Worm (Caenorhabditis elegans): ENCODE measurements around the gene str-115.

str-115 gene

DNA sequence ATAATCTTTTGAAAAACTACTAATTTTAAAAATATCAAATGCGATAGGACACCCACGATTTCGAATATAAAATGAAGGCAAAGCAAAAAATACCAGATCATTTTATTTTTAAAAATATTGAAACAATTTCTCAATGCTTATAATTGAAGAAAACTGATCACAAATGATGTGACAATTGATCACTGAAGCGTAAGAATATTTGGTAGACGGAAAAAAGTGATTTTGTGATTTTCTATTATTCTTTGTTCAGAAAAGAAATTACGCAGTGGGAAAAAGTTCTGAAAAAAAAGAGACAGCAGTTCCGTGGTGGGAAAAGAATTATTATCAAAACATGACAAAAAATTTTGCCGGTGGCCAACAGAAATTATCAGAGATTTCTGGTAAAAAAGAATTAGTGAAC is 29.7 kb downstream of the str-115 start, which contains the start of gene T03F7.5:
Gene T03F7.5 (minus strand): TSS at position 101 of the 400 bp plus-strand sequence.
- no peak for TF ChIP-seq nfya-1 (tag; optimal IDR thresholded peaks at IDR 0.05)
- no peak for TF ChIP-seq K09A11.1 (tag; optimal IDR thresholded peaks at IDR 0.05; ENCODE audit: insufficient read depth)
- TF ChIP-seq elt-4 (tag; optimal IDR thresholded peaks at IDR 0.05): no peak
- TF ChIP-seq ceh-2 (tag; optimal IDR thresholded peaks at IDR 0.05): no peak
- no peak for TF ChIP-seq pros-1 (tag; optimal IDR thresholded peaks at IDR 0.05)
- no peak for TF ChIP-seq lim-6 (tag; optimal IDR thresholded peaks at IDR 0.05)
- TF ChIP-seq fkh-6 (tag; optimal IDR thresholded peaks at IDR 0.05): no peak
- no peak for TF ChIP-seq pha-4 (tag; optimal IDR thresholded peaks at IDR 0.05)
- TF ChIP-seq ref-2 (tag; optimal IDR thresholded peaks at IDR 0.05): no peak
- TF ChIP-seq ceh-24 (tag; optimal IDR thresholded peaks at IDR 0.05): no peak
- no peak for TF ChIP-seq ceh-19 (GFP tag; optimal IDR thresholded peaks at IDR 0.05)
- TF ChIP-seq elt-2 (tag; optimal IDR thresholded peaks at IDR 0.05): no peak
- TF ChIP-seq hlh-15 (tag; optimal IDR thresholded peaks at IDR 0.05): no peak
- no peak for TF ChIP-seq hlh-30 (tag; optimal IDR thresholded peaks at IDR 0.05; ENCODE audit: insufficient read depth)

DNA sequence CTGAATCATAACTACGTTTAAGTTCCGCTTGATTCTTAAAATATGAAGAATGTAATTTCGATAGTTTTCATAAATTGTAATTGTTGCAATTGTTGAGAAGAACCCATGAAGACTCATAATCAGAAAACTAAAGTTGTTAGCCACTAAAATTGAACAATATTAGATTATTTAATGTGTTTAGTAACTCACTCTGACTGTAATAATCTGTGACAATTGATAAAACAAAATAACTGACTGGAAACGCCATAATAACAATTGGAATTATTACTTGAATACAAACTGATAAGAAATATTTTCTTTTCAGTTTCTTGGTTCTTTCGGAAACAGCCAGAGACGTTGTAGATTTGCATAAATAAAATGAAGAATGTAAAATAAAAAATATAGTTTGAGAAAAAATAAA is 30.5 kb downstream of the str-115 start:
- TF ChIP-seq ceh-31 (tag; optimal IDR thresholded peaks at IDR 0.05): no peak
- no peak for TF ChIP-seq ceh-6 (GFP tag; optimal IDR thresholded peaks at IDR 0.05)
- TF ChIP-seq ceh-45 (GFP tag; IDR thresholded peaks at IDR 0.05): no peak
- no peak for TF ChIP-seq hlh-13 (GFP tag; optimal IDR thresholded peaks at IDR 0.05)
- TF ChIP-seq mec-3 (tag; optimal IDR thresholded peaks at IDR 0.05; ENCODE audit: borderline replicate concordance): no peak
- no peak for TF ChIP-seq pros-1 (tag; optimal IDR thresholded peaks at IDR 0.05)
- no peak for TF ChIP-seq syd-9 (tag; optimal IDR thresholded peaks at IDR 0.05)
- no peak for TF ChIP-seq gmeb-2 (tag; optimal IDR thresholded peaks at IDR 0.05)
- TF ChIP-seq C38D4.7 (GFP tag; optimal IDR thresholded peaks at IDR 0.05): no peak
- no peak for TF ChIP-seq sox-2 (GFP tag; IDR thresholded peaks at IDR 0.05)
- TF ChIP-seq pqm-1 (tag; optimal IDR thresholded peaks at IDR 0.05): no peak
- no peak for TF ChIP-seq hlh-15 (tag; optimal IDR thresholded peaks at IDR 0.05)
- TF ChIP-seq ceh-14 (tag; optimal IDR thresholded peaks at IDR 0.05): no peak
- no peak for TF ChIP-seq ttx-3 (tag; optimal IDR thresholded peaks at IDR 0.05)
- TF ChIP-seq nfya-1 (tag; optimal IDR thresholded peaks at IDR 0.05): no peak
- no peak for TF ChIP-seq elt-4 (tag; optimal IDR thresholded peaks at IDR 0.05)

DNA sequence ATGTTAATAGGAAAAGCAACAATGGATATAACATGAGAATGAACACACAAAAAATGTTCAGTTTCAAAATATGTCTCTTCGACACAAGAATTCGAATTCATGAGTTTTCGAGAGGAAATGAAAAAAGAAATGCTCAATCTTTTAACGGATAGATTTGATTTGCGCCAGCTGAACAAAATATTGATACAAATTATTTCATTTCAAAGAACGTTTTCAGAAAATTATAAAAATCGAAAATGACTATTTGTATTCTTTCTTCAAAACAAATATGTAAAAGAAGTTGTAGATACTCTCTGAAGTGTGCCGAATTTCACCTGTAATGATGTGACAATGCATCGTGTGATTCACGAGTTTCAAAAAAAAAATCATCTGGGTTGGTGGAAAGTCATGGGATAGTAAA is 31.6 kb downstream of the str-115 start, which contains the start of gene srh-47:
Gene srh-47 (minus strand): TSS at position 101 of the 400 bp plus-strand sequence.
- no peak for TF ChIP-seq gmeb-2 (tag; optimal IDR thresholded peaks at IDR 0.05)

DNA sequence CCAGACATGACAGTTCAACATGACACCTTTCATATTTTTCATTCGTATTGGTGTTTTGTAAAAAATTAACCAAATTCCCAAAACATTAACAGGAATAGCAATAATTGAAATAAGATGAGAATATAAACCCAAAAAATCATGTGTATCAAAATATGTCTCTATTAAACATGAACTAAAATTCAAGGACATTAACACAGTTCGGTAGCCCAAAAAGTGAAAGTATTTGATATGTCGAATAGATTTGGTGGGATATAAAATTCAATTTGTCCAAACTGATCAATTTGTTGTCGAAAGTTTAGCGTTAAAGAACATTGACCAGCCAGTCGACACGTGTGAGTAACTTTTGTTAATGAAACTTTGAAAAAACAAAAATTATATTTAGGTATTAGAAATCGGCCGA is 33.8 kb downstream of the str-115 start, which contains the start of gene srh-46:
Gene srh-46 (minus strand): TSS at position 189 of the 400 bp plus-strand sequence.
- TF ChIP-seq hlh-13 (GFP tag; optimal IDR thresholded peaks at IDR 0.05) (no peak), dmd-4 (tag; optimal IDR thresholded peaks at IDR 0.05; ENCODE audit: borderline replicate concordance) (no peak), madf-2 (tag; optimal IDR thresholded peaks at IDR 0.05) (no peak), zip-5 (tag; optimal IDR thresholded peaks at IDR 0.05) (no peak), ceh-9 (tag; optimal IDR thresholded peaks at IDR 0.05) (no peak)

DNA sequence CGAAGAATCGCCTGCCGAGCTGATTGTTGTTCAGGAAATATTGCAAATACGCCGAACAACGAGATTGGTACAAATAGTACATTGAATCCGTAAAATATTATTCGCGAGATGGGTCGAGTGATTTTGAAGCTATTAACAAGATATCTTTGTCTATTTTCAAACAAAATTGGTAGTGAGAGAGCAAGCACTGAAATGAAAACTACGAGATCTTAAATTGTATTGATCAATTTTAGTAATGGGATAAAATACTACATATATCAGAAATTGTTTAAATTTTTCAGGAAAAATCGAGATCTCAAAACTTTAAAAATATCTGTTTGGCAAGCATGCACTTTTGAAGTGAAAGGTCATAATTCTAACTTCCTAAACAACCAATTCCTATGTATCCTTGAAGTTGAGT is 35.3 kb downstream of the str-115 start:
- no peak for TF ChIP-seq fax-1 (tag; optimal IDR thresholded peaks at IDR 0.05)
- no peak for TF ChIP-seq nfya-1 (tag; optimal IDR thresholded peaks at IDR 0.05)
- no peak for TF ChIP-seq dmd-4 (tag; optimal IDR thresholded peaks at IDR 0.05; ENCODE audit: borderline replicate concordance)
- TF ChIP-seq fkh-6 (tag; optimal IDR thresholded peaks at IDR 0.05): no peak
- TF ChIP-seq hlh-15 (tag; optimal IDR thresholded peaks at IDR 0.05): no peak
- no peak for TF ChIP-seq ceh-18 (tag; optimal IDR thresholded peaks at IDR 0.05)
- no peak for TF ChIP-seq syd-9 (tag; optimal IDR thresholded peaks at IDR 0.05)
- no peak for TF ChIP-seq pax-1 (tag; optimal IDR thresholded peaks at IDR 0.05)
- TF ChIP-seq ceh-19 (GFP tag; optimal IDR thresholded peaks at IDR 0.05): no peak
- no peak for TF ChIP-seq pha-2 (tag; optimal IDR thresholded peaks at IDR 0.05)
- TF ChIP-seq C38D4.7 (GFP tag; optimal IDR thresholded peaks at IDR 0.05): no peak
- TF ChIP-seq ceh-31 (tag; optimal IDR thresholded peaks at IDR 0.05): no peak
- no peak for TF ChIP-seq lin-11 (tag; optimal IDR thresholded peaks at IDR 0.05)
- no peak for TF ChIP-seq eyg-1 (tag; optimal IDR thresholded peaks at IDR 0.05)
- TF ChIP-seq tbx-2 (tag; optimal IDR thresholded peaks at IDR 0.05): no peak
- TF ChIP-seq madf-2 (tag; optimal IDR thresholded peaks at IDR 0.05): no peak
- TF ChIP-seq ceh-45 (GFP tag; IDR thresholded peaks at IDR 0.05): no peak
- TF ChIP-seq tbx-7 (tag; optimal IDR thresholded peaks at IDR 0.05): no peak
- no peak for TF ChIP-seq che-1 (tag; optimal IDR thresholded peaks at IDR 0.05)
- no peak for TF ChIP-seq Y22D7AL.16 (tag; optimal IDR thresholded peaks at IDR 0.05)
